Fruit fly (Drosophila melanogaster) whole organism, embryonic: ENCODE measurements around the gene CG32639.

Source experiments
- Ada2b ChIP-seq: fragments of 200-800 bp; sonication (Bioruptor generic); IDR thresholded peaks from 2 replicates; pipeline ENCODE4 v1.3.6; 2022; ENCODE audit warnings: missing biosample characterization, missing genetic modification characterization
- Bgb ChIP-seq: fragments of 200-800 bp; sonication (Bioruptor generic); IDR thresholded peaks from 2 replicates; pipeline ENCODE4 v1.3.6; 2022; ENCODE audit warnings: missing biosample characterization, missing genetic modification characterization; ENCODE audit not compliant: partially characterized antibody
- CG10654 ChIP-seq: fragments of 200-800 bp; sonication (Bioruptor generic); optimal IDR thresholded peaks from 2 replicates; lab custom pipeline; 2016; ENCODE audit warnings: missing biosample characterization, missing genetic modification characterization
- CG12299 ChIP-seq: fragments of 200-800 bp; sonication (Bioruptor generic); optimal IDR thresholded peaks from 2 replicates; lab custom pipeline; 2018; ENCODE audit warnings: missing biosample characterization, mild to moderate bottlenecking, missing genetic modification characterization
- CG12769 ChIP-seq: fragments of 200-800 bp; sonication (Bioruptor generic); optimal IDR thresholded peaks from 2 replicates; lab custom pipeline; 2019; ENCODE audit warnings: missing biosample characterization, mild to moderate bottlenecking, missing genetic modification characterization, moderate library complexity
- CG13123 ChIP-seq: fragments of 200-800 bp; sonication (Bioruptor generic); optimal IDR thresholded peaks from 2 replicates; lab custom pipeline; 2016; ENCODE audit warnings: missing biosample characterization, missing genetic modification characterization
- CG13624 ChIP-seq: fragments of 200-800 bp; sonication (Bioruptor generic); optimal IDR thresholded peaks from 2 replicates; lab custom pipeline; 2016; ENCODE audit warnings: missing biosample characterization, missing genetic modification characterization
- CG15269 ChIP-seq: fragments of 200-800 bp; sonication (Bioruptor generic); optimal IDR thresholded peaks from 2 replicates; lab custom pipeline; 2018; ENCODE audit warnings: missing biosample characterization, mild to moderate bottlenecking, missing genetic modification characterization, moderate library complexity
- CG15601 ChIP-seq: fragments of 200-800 bp; sonication (Bioruptor generic); optimal IDR thresholded peaks from 3 replicates; lab custom pipeline; 2019; ENCODE audit warnings: missing biosample characterization, mild to moderate bottlenecking, missing genetic modification characterization, moderate library complexity
- CG16815 ChIP-seq: fragments of 200-800 bp; sonication (Bioruptor generic); optimal IDR thresholded peaks from 3 replicates; lab custom pipeline; 2017; ENCODE audit warnings: missing biosample characterization, mild to moderate bottlenecking, missing genetic modification characterization
- CG18262 ChIP-seq: fragments of 200-800 bp; optimal IDR thresholded peaks from 3 replicates; lab custom pipeline; 2019; ENCODE audit warnings: missing biosample characterization, mild to moderate bottlenecking, missing genetic modification characterization, moderate library complexity
- CG1832 ChIP-seq: fragments of 200-800 bp; sonication (Bioruptor generic); optimal IDR thresholded peaks from 2 replicates; lab custom pipeline; 2017; ENCODE audit warnings: missing biosample characterization, mild to moderate bottlenecking, missing genetic modification characterization, inconsistent platforms
- CG31441 ChIP-seq: fragments of 200-800 bp; sonication (Bioruptor generic); IDR thresholded peaks from 2 replicates; pipeline ENCODE4 v1.3.6; 2022; ENCODE audit warnings: missing biosample characterization, missing genetic modification characterization
- CG32772 ChIP-seq: fragments of 200-800 bp; sonication (Bioruptor generic); IDR thresholded peaks from 2 replicates; pipeline ENCODE4 v1.3.6; 2022; ENCODE audit warnings: missing biosample characterization, missing genetic modification characterization
- CG4404 ChIP-seq: fragments of 200-800 bp; sonication (Bioruptor generic); IDR thresholded peaks from 2 replicates; pipeline ENCODE4 v1.3.6; 2022; ENCODE audit warnings: missing biosample characterization, missing genetic modification characterization
- CG6854 ChIP-seq: fragments of 200-800 bp; sonication (Bioruptor generic); optimal IDR thresholded peaks from 3 replicates; lab custom pipeline; 2017; ENCODE audit warnings: missing biosample characterization, mild to moderate bottlenecking, missing genetic modification characterization
- CG7357 ChIP-seq: fragments of 200-800 bp; sonication (Bioruptor generic); IDR thresholded peaks from 3 replicates; pipeline ENCODE4 v1.3.6; 2022; ENCODE audit warnings: missing biosample characterization, missing genetic modification characterization
- CG8089 ChIP-seq: fragments of 200-800 bp; sonication (Bioruptor generic); optimal IDR thresholded peaks from 3 replicates; lab custom pipeline; 2016; ENCODE audit warnings: missing biosample characterization, missing genetic modification characterization
- CG8290 ChIP-seq, 3 experiments: fragments of 200-800 bp; sonication (Bioruptor generic); optimal IDR thresholded peaks; 2 replicates each; lab custom pipeline; 2016 to 2019; ENCODE audit warnings: missing biosample characterization in 3 of 3, missing genetic modification characterization in 3 of 3, mild to moderate bottlenecking in 2 of 3, moderate library complexity in 1 of 3
- CoRest ChIP-seq: fragments of 200-800 bp; sonication (Bioruptor generic); optimal IDR thresholded peaks from 3 replicates; lab custom pipeline; 2018; ENCODE audit warnings: missing biosample characterization, mild to moderate bottlenecking, missing genetic modification characterization, moderate library complexity
- Dad ChIP-seq: fragments of 200-800 bp; sonication (Bioruptor generic); optimal IDR thresholded peaks from 3 replicates; lab custom pipeline; 2016; ENCODE audit warnings: missing biosample characterization, missing genetic modification characterization
- E2f1 ChIP-seq: fragments of 200-800 bp; sonication (Bioruptor generic); IDR thresholded peaks from 2 replicates; pipeline ENCODE4 v1.3.6; 2022; ENCODE audit warnings: missing biosample characterization, missing genetic modification characterization
- Fer3 ChIP-seq: fragments of 200-800 bp; sonication (Bioruptor generic); optimal IDR thresholded peaks from 2 replicates; lab custom pipeline; 2018; ENCODE audit warnings: missing biosample characterization, mild to moderate bottlenecking, missing genetic modification characterization, moderate library complexity
- HLH3B ChIP-seq: fragments of 200-800 bp; sonication (Bioruptor generic); IDR thresholded peaks from 2 replicates; pipeline ENCODE4 v1.3.6; 2022; ENCODE audit warnings: missing biosample characterization, missing genetic modification characterization
- HmgD ChIP-seq: fragments of 200-800 bp; sonication (Bioruptor generic); optimal IDR thresholded peaks from 3 replicates; lab custom pipeline; 2016; ENCODE audit warnings: missing biosample characterization, missing genetic modification characterization
- Hr39 ChIP-seq: fragments of >200 bp; optimal IDR thresholded peaks from 2 replicates; lab custom pipeline; 2017
- Hr51 ChIP-seq, 2 experiments: fragments of 200-800 bp; sonication (Bioruptor generic); optimal IDR thresholded peaks; 2 replicates in 1 of 2; 3 replicates in 1 of 2; lab custom pipeline; 2016 to 2018; ENCODE audit warnings: missing biosample characterization in 2 of 2, missing genetic modification characterization in 2 of 2, mild to moderate bottlenecking in 1 of 2, moderate library complexity in 1 of 2
- Med ChIP-seq: fragments of 200-800 bp; sonication (Bioruptor generic); peaks from one replicate; lab custom pipeline; 2016; ENCODE audit warnings: missing biosample characterization, missing genetic modification characterization, mild to moderate bottlenecking, inconsistent platforms, moderate library complexity
- Nf-YC ChIP-seq: fragments of 200-800 bp; optimal IDR thresholded peaks from 3 replicates; lab custom pipeline; 2019; ENCODE audit warnings: missing biosample characterization, mild to moderate bottlenecking, missing genetic modification characterization, moderate library complexity
- ara ChIP-seq: fragments of 200-800 bp; sonication (Bioruptor generic); IDR thresholded peaks from 2 replicates; pipeline ENCODE4 v1.3.6; 2022; ENCODE audit warnings: missing biosample characterization, missing genetic modification characterization
- cato ChIP-seq: fragments of 200-800 bp; sonication (Bioruptor generic); optimal IDR thresholded peaks from 2 replicates; lab custom pipeline; 2016; ENCODE audit warnings: missing biosample characterization, missing genetic modification characterization, borderline replicate concordance
- chif ChIP-seq, 2 experiments: fragments of 200-800 bp; sonication (Bioruptor generic); optimal IDR thresholded peaks; 3 replicates each; lab custom pipeline; 2016; ENCODE audit warnings: missing biosample characterization in 2 of 2, missing genetic modification characterization in 2 of 2
- cwo ChIP-seq: fragments of 200-800 bp; sonication (Bioruptor generic); optimal IDR thresholded peaks from 3 replicates; lab custom pipeline; 2017; ENCODE audit warnings: missing biosample characterization, missing genetic modification characterization, mild to moderate bottlenecking, moderate library complexity, missing genetic modification reagents
- dm ChIP-seq: fragments of 200-800 bp; sonication (Bioruptor generic); optimal IDR thresholded peaks from 3 replicates; lab custom pipeline; 2016; ENCODE audit warnings: missing biosample characterization, missing genetic modification characterization
- fd102C ChIP-seq: fragments of 200-800 bp; sonication (Bioruptor generic); optimal IDR thresholded peaks from 2 replicates; lab custom pipeline; 2018; ENCODE audit warnings: missing biosample characterization, mild to moderate bottlenecking, missing genetic modification characterization, moderate library complexity
- gsb ChIP-seq: fragments of 200-800 bp; sonication (Bioruptor generic); IDR thresholded peaks from 2 replicates; pipeline ENCODE4 v1.3.6; 2022; ENCODE audit warnings: missing biosample characterization, missing genetic modification characterization
- hb ChIP-seq: fragments of 200-800 bp; sonication (Bioruptor generic); IDR thresholded peaks from 3 replicates; pipeline ENCODE4 v1.3.6; 2022; ENCODE audit warnings: missing biosample characterization, missing genetic modification characterization; ENCODE audit not compliant: partially characterized antibody
- ind ChIP-seq: fragments of 200-800 bp; sonication (Bioruptor generic); optimal IDR thresholded peaks from 3 replicates; lab custom pipeline; 2016; ENCODE audit warnings: missing biosample characterization, missing genetic modification characterization
- ken ChIP-seq: fragments of 200-800 bp; sonication (Bioruptor generic); IDR thresholded peaks from 3 replicates; pipeline ENCODE4 v1.3.6; 2022; ENCODE audit warnings: missing biosample characterization, missing genetic modification characterization
- kni ChIP-seq: fragments of 200-800 bp; sonication (Bioruptor generic); optimal IDR thresholded peaks from 3 replicates; lab custom pipeline; 2017; ENCODE audit warnings: mild to moderate bottlenecking, missing biosample characterization, missing genetic modification reagents, missing genetic modification characterization
- luna ChIP-seq: fragments of 200-800 bp; sonication (Bioruptor generic); optimal IDR thresholded peaks from 2 replicates; lab custom pipeline; 2016; ENCODE audit warnings: missing biosample characterization, missing genetic modification characterization
- mam ChIP-seq: fragments of 200-800 bp; sonication (Bioruptor generic); optimal IDR thresholded peaks from 3 replicates; lab custom pipeline; 2016; ENCODE audit warnings: missing biosample characterization, missing genetic modification characterization
- org-1 ChIP-seq: fragments of 200-800 bp; sonication (Bioruptor generic); optimal IDR thresholded peaks from 2 replicates; lab custom pipeline; 2017; ENCODE audit warnings: missing biosample characterization, missing genetic modification characterization
- repo ChIP-seq: fragments of 200-800 bp; sonication (Bioruptor generic); optimal IDR thresholded peaks from 2 replicates; lab custom pipeline; 2016; ENCODE audit warnings: missing biosample characterization, missing genetic modification characterization
- sisA ChIP-seq: fragments of 200-800 bp; sonication (Bioruptor generic); IDR thresholded peaks from 2 replicates; pipeline ENCODE4 v1.3.6; 2022; ENCODE audit warnings: missing biosample characterization, missing genetic modification characterization
- slbo ChIP-seq: fragments of 200-800 bp; sonication (Bioruptor generic); IDR thresholded peaks from 2 replicates; pipeline ENCODE4 v1.3.6; 2022; ENCODE audit warnings: missing biosample characterization, missing genetic modification characterization
- slou ChIP-seq: fragments of 200-800 bp; sonication (Bioruptor generic); optimal IDR thresholded peaks from 3 replicates; lab custom pipeline; 2016; ENCODE audit warnings: missing biosample characterization, missing genetic modification characterization
- sr ChIP-seq: fragments of 200-800 bp; sonication (Bioruptor generic); IDR thresholded peaks from 3 replicates; pipeline ENCODE4 v1.3.6; 2022; ENCODE audit warnings: missing biosample characterization, missing genetic modification characterization
- zfh1 ChIP-seq: fragments of 200-800 bp; sonication (Bioruptor generic); IDR thresholded peaks from 3 replicates; pipeline ENCODE4 v1.3.6; 2022; ENCODE audit warnings: missing biosample characterization, missing genetic modification characterization

The CG32639 gene

dm6 chrX:13232406-13233195 lies 3.8 kb downstream of the CG32639 start (continued):
- TF ChIP-seq CG8089 (GFP tag; lab: Kevin White, UChicago) (peak; percentile 62), ken (GFP tag; lab: Robert Waterston, UW) (peak; percentile 82), cato (GFP tag; lab: Kevin White, UChicago) (peak; percentile 24), repo (GFP tag; lab: Kevin White, UChicago) (peak; percentile 23), CoRest (tag; lab: Kevin White, UChicago) (peak; percentile 66), CG31441 (peak; percentile 77), CG32772 (peak; percentile 79), chif (GFP tag; optimal IDR thresholded peaks at IDR 0.05; lab: Kevin White, UChicago) (peak; percentile 66 to 77), Hr51 (GFP tag; optimal IDR thresholded peaks at IDR 0.05; lab: Kevin White, UChicago) (peak; percentile 49 to 77), luna (GFP tag; lab: Kevin White, UChicago) (no peak), CG1832 (no peak), CG12769 (peak; percentile 88), Nf-YC (tag; lab: Kevin White, UChicago) (peak; percentile 25), Bgb (GFP tag; lab: Robert Waterston, UW) (no peak), kni (GFP tag; lab: Kevin White, UChicago) (no peak), org-1 (peak; percentile 75), HLH3B (GFP tag; lab: Robert Waterston, UW) (peak; percentile 86), CG4404 (GFP tag; lab: Robert Waterston, UW) (peak; percentile 52; the same call in 1 of the 2 replicates), slou (GFP tag; lab: Kevin White, UChicago) (no peak), sr (GFP tag; lab: Robert Waterston, UW) (peak; percentile 55; the same call in 1 of the 3 replicates), CG10654 (peak; percentile 51), ara (peak; percentile 76), ind (GFP tag; lab: Kevin White, UChicago) (peak; percentile 75), HmgD (no peak), CG12299 (no peak), CG16815 (GFP tag; lab: Kevin White, UChicago) (peak; percentile 36), CG18262 (tag; lab: Kevin White, UChicago) (peak; percentile 67), E2f1 (GFP tag; lab: Robert Waterston, UW) (peak; percentile 73), CG6854 (GFP tag; lab: Kevin White, UChicago) (peak; percentile 19), dm (GFP tag; lab: Kevin White, UChicago) (peak; percentile 44), CG13624 (peak; percentile 55), zfh1 (GFP tag; lab: Robert Waterston, UW) (peak; percentile 86), CG15601 (tag; lab: Kevin White, UChicago) (peak; percentile 52), hb (GFP tag; lab: Robert Waterston, UW) (no peak), mam (peak; percentile 46), sisA (GFP tag; lab: Robert Waterston, UW) (peak; percentile 83), CG8290 (GFP tag; optimal IDR thresholded peaks at IDR 0.05; lab: Kevin White, UChicago) (peak; percentile 36), CG8290 (tag; optimal IDR thresholded peaks at IDR 0.05; lab: Kevin White, UChicago) (peak in 1 of 2 experiments; percentile 93), CG15269 (tag; lab: Kevin White, UChicago) (peak; percentile 80), CG7357 (peak; percentile 65), Med (GFP tag; lab: Kevin White, UChicago) (peak; percentile 96), slbo (peak; percentile 78), Fer3 (peak; percentile 64), cwo (GFP tag; lab: Kevin White, UChicago) (peak; percentile 69), CG13123 (GFP tag; lab: Kevin White, UChicago) (peak; percentile 3), Hr39 (lab: Kevin White, UChicago) (no peak), Dad (GFP tag; lab: Kevin White, UChicago) (peak; percentile 20), fd102C (no peak), gsb (peak; percentile 65), Ada2b (peak; percentile 84)
